Worm (Caenorhabditis elegans) whole organism, L4/young adult: ENCODE results near the gene ZK1290.7.

Experiments used
- W03F9.2 ChIP-seq: fragments of 150-350 bp; optimal IDR thresholded peaks from 2 replicates; lab custom pipeline; 2014; ENCODE audit warnings: missing biosample characterization, missing genetic modification characterization
- him-1 ChIP-seq: sonication (generic microtip); optimal IDR thresholded peaks from 2 replicates; lab custom pipeline; 2016; ENCODE audit warnings: missing genotype, missing genetic modification reagents, missing genetic modification characterization, missing compliant biosample characterization

DNA sequence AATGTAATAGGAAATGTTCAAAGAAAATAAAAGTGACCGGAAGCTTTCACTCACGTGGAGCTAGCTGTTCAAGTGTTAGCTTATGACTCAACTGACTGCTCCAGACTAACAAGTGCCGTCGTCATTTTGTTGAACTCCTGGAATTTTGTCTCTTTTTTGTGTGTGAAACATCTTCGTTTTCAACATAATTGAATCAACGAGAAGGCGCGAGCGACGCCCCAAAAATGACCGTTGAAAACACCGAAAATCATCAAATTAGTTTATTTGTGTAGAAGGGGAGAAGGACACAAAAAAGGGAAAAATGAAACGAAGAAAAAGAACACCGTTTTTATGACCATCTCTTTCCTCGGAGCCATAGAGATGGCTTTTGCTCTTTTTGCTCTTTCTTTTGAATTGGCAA lies 30.1 kb upstream of the ZK1290.7 start, which contains the start of gene ZK1290.14:
- no peak for TF ChIP-seq him-1 (tag; lab: Kevin White, UChicago)
- TF ChIP-seq W03F9.2 (tag; lab: Kevin White, UChicago) = no peak
